Worm (Caenorhabditis elegans) whole organism, young adult: ENCODE data around the gene F57G9.3.

Experiments
- Y95B8A.8 ChIP-seq: fragments of 200-800 bp; sonication (Bioruptor generic); IDR thresholded peaks from 2 replicates; pipeline ENCODE4 v1.3.6; 2022; ENCODE audit warnings: missing genetic modification reagents, missing genetic modification characterization, missing compliant biosample characterization
- ama-1 ChIP-seq, 3 experiments: fragments of 150-350 bp in 1 of 3; sonication (generic microtip) in 2 of 3; optimal IDR thresholded peaks; 2 replicates each; lab custom pipeline; 2014 to 2018; ENCODE audit warnings: missing biosample characterization in 2 of 3, missing genetic modification characterization in 2 of 3, missing genetic modification reagents in 2 of 3
- cebp-1 ChIP-seq, 2 experiments: fragments of 200-800 bp in 1 of 2; sonication (Bioruptor generic) in 1 of 2; sonication (generic microtip) in 1 of 2; IDR thresholded peaks in 1 of 2; optimal IDR thresholded peaks in 1 of 2; 2 replicates each; pipeline versions ENCODE4 v1.3.6 to Lab custom; 2017 to 2022; ENCODE audit warnings: missing compliant biosample characterization in 2 of 2, missing genetic modification characterization in 2 of 2, mild to moderate bottlenecking in 1 of 2, missing genetic modification reagents in 1 of 2, moderate library complexity in 1 of 2
- ceh-27 ChIP-seq: fragments of 200-800 bp; sonication (Bioruptor generic); optimal IDR thresholded peaks from 2 replicates; lab custom pipeline; 2018; ENCODE audit warnings: mild to moderate bottlenecking, missing genetic modification characterization, moderate library complexity, missing compliant biosample characterization
- dpff-1 ChIP-seq: sonication (generic microtip); optimal IDR thresholded peaks from 2 replicates; lab custom pipeline; 2017; ENCODE audit warnings: mild to moderate bottlenecking, missing genetic modification characterization, missing compliant biosample characterization
- nhr-120 ChIP-seq: fragments of 200-800 bp; sonication (Bioruptor generic); IDR thresholded peaks from 2 replicates; pipeline ENCODE4 v1.3.6; 2022; ENCODE audit warnings: missing genetic modification characterization, missing compliant biosample characterization
- sea-2 ChIP-seq: fragments of 200-800 bp; sonication (Bioruptor generic); IDR thresholded peaks from 2 replicates; pipeline ENCODE4 v1.3.6; 2022; ENCODE audit warnings: missing genetic modification characterization, missing compliant biosample characterization
- ztf-6 ChIP-seq: fragments of 200-800 bp; sonication (Bioruptor generic); IDR thresholded peaks from 2 replicates; pipeline ENCODE4 v1.3.6; 2022; ENCODE audit warnings: missing genetic modification reagents, missing genetic modification characterization, missing compliant biosample characterization

- no peak for TF ChIP-seq Y95B8A.8 (GFP tag; lab: Robert Waterston, UW)
- TF ChIP-seq sea-2 (GFP tag; lab: Robert Waterston, UW): no peak
- TF ChIP-seq ztf-6: no peak
- TF ChIP-seq nhr-120 (GFP tag; lab: Robert Waterston, UW): no peak
- no peak for TF ChIP-seq cebp-1 (GFP tag; IDR thresholded peaks at IDR 0.05; lab: Robert Waterston, UW)
- TF ChIP-seq cebp-1 (tag; optimal IDR thresholded peaks at IDR 0.05; lab: Kevin White, UChicago): no peak
- TF ChIP-seq ceh-27 (GFP tag; lab: Kevin White, UChicago): no peak
- no peak for TF ChIP-seq ama-1 (optimal IDR thresholded peaks at IDR 0.05; lab: Kevin White, UChicago)
- no peak for TF ChIP-seq ama-1 (GFP tag; optimal IDR thresholded peaks at IDR 0.05; lab: Kevin White, UChicago)
- no peak for TF ChIP-seq dpff-1 (tag; lab: Kevin White, UChicago)
Observed at ce11 chrII:12457275-12457674, 47.3 kb upstream of the F57G9.3 start, which contains the start of gene sre-38.
